Worm (Caenorhabditis elegans): ENCODE data around the gene nspe-1.

nspe-1 gene

DNA sequence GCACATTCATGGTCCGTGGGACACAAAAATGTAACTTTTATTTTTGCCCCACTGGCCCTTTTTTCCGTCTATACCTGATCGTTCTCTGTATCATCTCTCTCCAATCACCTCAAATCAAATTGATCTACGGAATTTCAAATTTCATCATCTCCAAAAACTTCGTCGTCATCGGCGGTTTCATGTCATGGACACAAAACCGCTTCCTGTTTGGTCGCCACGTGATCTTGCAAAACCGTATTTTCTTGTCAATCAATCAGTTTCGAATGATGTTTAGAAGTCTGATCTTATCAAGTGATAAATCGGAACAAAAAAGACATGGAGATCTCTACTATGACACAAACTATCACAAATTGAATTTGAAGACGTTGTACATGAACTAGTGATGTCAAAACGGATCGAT lies 5.0 kb upstream of the nspe-1 start:
- TF ChIP-seq egl-27 (tag; optimal IDR thresholded peaks at IDR 0.05) (no peak), nhr-71 (tag; optimal IDR thresholded peaks at IDR 0.05) (peak; percentile 84), Y116A8C.19 (tag; optimal IDR thresholded peaks at IDR 0.05; ENCODE audit: borderline replicate concordance) (no peak), nhr-77 (tag; optimal IDR thresholded peaks at IDR 0.05) (no peak), elt-2 (tag; optimal IDR thresholded peaks at IDR 0.05) (no peak), dpl-1 (GFP tag; optimal IDR thresholded peaks at IDR 0.05) (peak in 1 of 3 experiments; percentile 33), hpl-2 (GFP tag; optimal IDR thresholded peaks at IDR 0.05) (no peak), nhr-237 (tag; optimal IDR thresholded peaks at IDR 0.05) (no peak), pqm-1 (tag; optimal IDR thresholded peaks at IDR 0.05) (no peak), lsy-2 (tag; optimal IDR thresholded peaks at IDR 0.05) (peak in 1 of 2 experiments; percentile 28), sox-4 (tag; optimal IDR thresholded peaks at IDR 0.05) (no peak), zip-4 (GFP tag; optimal IDR thresholded peaks at IDR 0.05) (no peak), jun-1 (tag; optimal IDR thresholded peaks at IDR 0.05) (no peak), tbx-2 (tag; optimal IDR thresholded peaks at IDR 0.05) (peak; percentile 83), ets-5 (GFP tag; IDR thresholded peaks at IDR 0.05) (no peak), mdl-1 (tag; optimal IDR thresholded peaks at IDR 0.05) (peak in 1 of 2 experiments; percentile 75), lin-14 (GFP tag; optimal IDR thresholded peaks at IDR 0.05) (peak; percentile 87), lir-3 (tag; optimal IDR thresholded peaks at IDR 0.05; ENCODE audit: poor library complexity) (no peak), blmp-1 (tag; optimal IDR thresholded peaks at IDR 0.05) (peak; percentile 79), ceh-90 (tag; optimal IDR thresholded peaks at IDR 0.05) (no peak), ceh-82 (tag; optimal IDR thresholded peaks at IDR 0.05) (no peak), snpc-4 (tag; optimal IDR thresholded peaks at IDR 0.05) (no peak), fkh-8 (tag; optimal IDR thresholded peaks at IDR 0.05) (no peak), lin-39 (tag; optimal IDR thresholded peaks at IDR 0.05) (no peak), pag-3 (tag; optimal IDR thresholded peaks at IDR 0.05; ENCODE audit: borderline replicate concordance, insufficient read depth) (no peak), C34B4.2 (tag; optimal IDR thresholded peaks at IDR 0.05) (no peak), unc-98 (GFP tag; IDR thresholded peaks at IDR 0.05) (no peak), hlh-17 (GFP tag; optimal IDR thresholded peaks at IDR 0.05; ENCODE audit: borderline replicate concordance) (no peak), aly-2 (tag; optimal IDR thresholded peaks at IDR 0.05) (no peak), egl-13 (tag; optimal IDR thresholded peaks at IDR 0.05) (no peak), tlp-1 (tag; optimal IDR thresholded peaks at IDR 0.05) (no peak), swsn-7 (tag; optimal IDR thresholded peaks at IDR 0.05) (no peak), skn-1 (tag; optimal IDR thresholded peaks at IDR 0.05) (no peak), C16A3.4 (tag; optimal IDR thresholded peaks at IDR 0.05) (no peak), ceh-63 (GFP tag; optimal IDR thresholded peaks at IDR 0.05) (no peak), efl-3 (GFP tag; optimal IDR thresholded peaks at IDR 0.05) (no peak), nhr-28 (tag; optimal IDR thresholded peaks at IDR 0.05) (no peak), ama-1 (optimal IDR thresholded peaks at IDR 0.05) (no peak), F16B12.6 (tag; optimal IDR thresholded peaks at IDR 0.05) (no peak), xbp-1 (tag; optimal IDR thresholded peaks at IDR 0.05) (no peak), nhr-90 (tag; optimal IDR thresholded peaks at IDR 0.05; ENCODE audit: poor library complexity) (peak; percentile 74), grh-1 (GFP tag; IDR thresholded peaks at IDR 0.05) (peak; percentile 73), unc-62 (GFP tag; optimal IDR thresholded peaks at IDR 0.05) (no peak), ztf-4 (tag; optimal IDR thresholded peaks at IDR 0.05) (no peak), nhr-85 (tag) (peak; percentile 98), lin-13 (GFP tag; optimal IDR thresholded peaks at IDR 0.05) (no peak), fos-1 (tag; optimal IDR thresholded peaks at IDR 0.05) (no peak), ztf-11 (tag; optimal IDR thresholded peaks at IDR 0.05) (no peak), rnt-1 (tag; optimal IDR thresholded peaks at IDR 0.05) (no peak), unc-86 (tag; optimal IDR thresholded peaks at IDR 0.05) (no peak), dsc-1 (tag; optimal IDR thresholded peaks at IDR 0.05) (no peak), nhr-20 (tag; optimal IDR thresholded peaks at IDR 0.05) (peak; percentile 96), ceh-8 (GFP tag; optimal IDR thresholded peaks at IDR 0.05) (no peak)

All from whole organism, L1 larva.